Worm (Caenorhabditis elegans): ENCODE measurements around the gene T16G1.2.

- no peak for TF ChIP-seq ztf-18 (tag; optimal IDR thresholded peaks at IDR 0.05)
- no peak for TF ChIP-seq B0261.1 (tag; optimal IDR thresholded peaks at IDR 0.05)
- no peak for TF ChIP-seq hlh-26 (GFP tag; conservative IDR thresholded peaks at IDR 0.05)
- TF ChIP-seq pha-4 (tag; optimal IDR thresholded peaks at IDR 0.05), result no peak
- no peak for TF ChIP-seq zfh-2 (GFP tag; conservative IDR thresholded peaks at IDR 0.05)
- no peak for TF ChIP-seq lag-1 (GFP tag; IDR thresholded peaks at IDR 0.05)
- TF ChIP-seq hlh-12 (tag; optimal IDR thresholded peaks at IDR 0.05), result no peak
- TF ChIP-seq ztf-3 (GFP tag; optimal IDR thresholded peaks at IDR 0.05), result no peak
- no peak for TF ChIP-seq hmg-20 (GFP tag; IDR thresholded peaks at IDR 0.05)
- no peak for TF ChIP-seq K12H6.12 (tag; optimal IDR thresholded peaks at IDR 0.05)
- no peak for TF ChIP-seq sdz-38 (tag; optimal IDR thresholded peaks at IDR 0.05)
Measured at ce11 chrV:12953702-12954101, 24.4 kb downstream of the T16G1.2 start, which contains the start of gene eif-3.K.

Measured in whole organism, young adult.